Worm (Caenorhabditis elegans): ENCODE measurements around the gene nspe-7.
"Not testable (repeated sequence)": the region's sequence is repeated elsewhere in the genome, so short reads cannot be mapped to it uniquely, and the experiment has no call there.

Gene nspe-7

DNA sequence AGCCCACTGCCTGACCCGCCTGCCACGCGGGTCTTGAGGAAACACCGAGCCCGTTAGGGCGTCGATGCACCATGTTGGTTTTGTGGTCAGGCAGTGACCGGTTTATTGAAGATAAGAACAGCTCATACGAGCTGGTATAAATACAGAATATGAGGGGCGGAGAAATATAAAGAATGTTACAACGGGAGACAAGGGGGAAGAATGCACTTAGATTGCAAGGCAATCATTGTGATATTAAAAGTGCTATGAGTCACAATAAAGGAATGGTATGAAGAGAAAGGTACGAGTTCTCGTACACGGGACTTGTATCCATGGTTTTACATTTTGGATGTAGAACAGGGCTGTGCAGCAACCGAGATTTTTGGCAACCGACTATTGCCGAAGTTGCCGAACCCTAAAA is 2.6 kb upstream of the nspe-7 start, which contains the start of gene Y38E10A.14:
Gene Y38E10A.14 (minus strand): TSS at position 101 of the 400 bp plus-strand sequence.
- not testable (repeated sequence) for TF ChIP-seq pha-2, ceh-31, ztf-16 (tag; optimal IDR thresholded peaks at IDR 0.05)

DNA sequence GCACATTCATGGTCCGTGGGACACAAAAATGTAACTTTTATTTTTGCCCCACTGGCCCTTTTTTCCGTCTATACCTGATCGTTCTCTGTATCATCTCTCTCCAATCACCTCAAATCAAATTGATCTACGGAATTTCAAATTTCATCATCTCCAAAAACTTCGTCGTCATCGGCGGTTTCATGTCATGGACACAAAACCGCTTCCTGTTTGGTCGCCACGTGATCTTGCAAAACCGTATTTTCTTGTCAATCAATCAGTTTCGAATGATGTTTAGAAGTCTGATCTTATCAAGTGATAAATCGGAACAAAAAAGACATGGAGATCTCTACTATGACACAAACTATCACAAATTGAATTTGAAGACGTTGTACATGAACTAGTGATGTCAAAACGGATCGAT is 1.3 kb upstream of the nspe-7 start:
- TF ChIP-seq pros-1 (tag; optimal IDR thresholded peaks at IDR 0.05) (no peak), tbx-2 (tag; optimal IDR thresholded peaks at IDR 0.05) (no peak), nhr-11 (tag; optimal IDR thresholded peaks at IDR 0.05) (no peak), lin-11 (tag; optimal IDR thresholded peaks at IDR 0.05) (no peak), pag-3 (tag; optimal IDR thresholded peaks at IDR 0.05; ENCODE audit: borderline replicate concordance) (no peak)

DNA sequence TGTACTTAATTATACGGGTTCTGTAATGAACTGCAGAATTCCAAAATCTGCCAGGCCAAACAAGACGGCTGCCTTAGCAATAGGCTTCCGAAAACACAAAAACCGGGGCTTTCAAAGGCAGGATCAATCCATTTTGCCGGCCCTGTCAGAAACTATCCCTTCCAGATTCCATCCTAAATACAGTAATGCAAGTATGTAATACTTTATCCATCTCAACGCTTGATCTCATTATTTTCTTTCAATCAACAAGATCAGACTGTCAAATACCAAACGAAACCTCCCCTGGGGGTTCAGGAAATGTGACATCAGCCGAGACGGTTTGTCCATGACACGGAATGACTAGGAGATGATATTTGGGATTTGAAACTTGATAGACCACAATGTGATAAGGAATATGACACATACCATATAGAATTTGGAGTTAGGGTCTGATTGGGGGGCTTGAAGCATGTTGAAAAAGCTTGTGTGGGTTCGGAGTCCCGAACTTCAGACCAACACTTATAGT is 815 bp upstream of the nspe-7 start:
- TF ChIP-seq unc-55 (GFP tag; optimal IDR thresholded peaks at IDR 0.05) (no peak), pqm-1 (tag; optimal IDR thresholded peaks at IDR 0.05) (no peak), ceh-2 (tag; optimal IDR thresholded peaks at IDR 0.05) (no peak), pag-3 (tag; optimal IDR thresholded peaks at IDR 0.05; ENCODE audit: borderline replicate concordance) (no peak), odd-2 (tag; optimal IDR thresholded peaks at IDR 0.05) (no peak), nhr-232 (tag; optimal IDR thresholded peaks at IDR 0.05) (no peak), fax-1 (tag; optimal IDR thresholded peaks at IDR 0.05) (no peak)

DNA sequence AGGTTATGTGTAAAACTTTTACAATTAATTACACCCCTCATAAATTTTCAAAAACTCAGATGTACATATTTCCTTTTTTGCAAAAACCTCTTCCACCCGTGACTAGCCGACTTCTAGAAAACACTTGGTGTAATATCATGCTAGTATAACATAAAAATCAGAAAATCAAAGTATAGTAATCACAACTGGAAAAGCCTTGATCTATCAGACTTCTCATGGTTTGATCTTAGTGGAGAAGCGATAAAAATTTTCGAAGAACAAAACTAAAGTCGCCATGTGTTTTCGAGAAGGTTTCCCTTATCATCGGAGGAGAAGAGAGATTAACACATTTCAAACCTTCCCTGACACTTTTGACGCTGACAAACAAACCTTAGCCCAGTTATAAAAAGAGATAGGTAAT is 1.6 kb downstream of the nspe-7 start, which contains the start of gene nspe-5:
Gene nspe-5 (plus strand): TSS at position 301 of the 400 bp plus-strand sequence.
- TF ChIP-seq dve-1 (tag; optimal IDR thresholded peaks at IDR 0.05) (no peak), ttx-3 (tag; optimal IDR thresholded peaks at IDR 0.05) (no peak), sox-2 (GFP tag; IDR thresholded peaks at IDR 0.05) (no peak), hlh-13 (GFP tag; optimal IDR thresholded peaks at IDR 0.05) (no peak), K09A11.1 (tag; optimal IDR thresholded peaks at IDR 0.05; ENCODE audit: insufficient read depth) (no peak), ceh-19 (GFP tag; optimal IDR thresholded peaks at IDR 0.05) (no peak), pax-1 (tag; optimal IDR thresholded peaks at IDR 0.05) (no peak), K02D7.2 (tag; optimal IDR thresholded peaks at IDR 0.05) (no peak), rnt-1 (tag; optimal IDR thresholded peaks at IDR 0.05) (no peak), nhr-11 (tag; optimal IDR thresholded peaks at IDR 0.05) (no peak), fkh-6 (tag; optimal IDR thresholded peaks at IDR 0.05) (no peak), sox-4 (tag; optimal IDR thresholded peaks at IDR 0.05) (no peak), ceh-34 (tag; optimal IDR thresholded peaks at IDR 0.05) (no peak), ahr-1 (tag; optimal IDR thresholded peaks at IDR 0.05) (no peak), hlh-15 (tag; optimal IDR thresholded peaks at IDR 0.05) (no peak)

DNA sequence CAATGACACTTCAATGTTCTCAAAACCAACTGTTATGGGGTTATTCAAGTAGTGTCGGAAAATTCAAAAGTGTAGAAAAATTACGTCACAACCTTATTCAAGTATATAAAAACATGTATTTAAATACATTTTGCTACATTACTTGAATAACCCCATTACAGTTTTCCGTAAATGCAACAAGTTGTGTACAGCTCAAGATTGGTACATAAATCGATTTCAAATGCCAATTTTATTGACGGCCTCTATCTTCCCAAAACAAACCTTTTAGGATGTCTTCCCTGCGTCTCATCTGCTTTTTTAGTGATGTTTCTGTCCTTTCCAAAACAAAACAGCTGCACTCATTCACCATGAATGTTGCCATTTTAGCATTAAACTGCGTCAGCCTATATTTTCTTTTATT is 2.4 kb downstream of the nspe-7 start, which contains the start of gene Y38E10A.28:
Gene Y38E10A.28 (plus strand): TSS at position 301 of the 400 bp plus-strand sequence.
- TF ChIP-seq ceh-14 (tag; optimal IDR thresholded peaks at IDR 0.05) (no peak), nhr-232 (tag; optimal IDR thresholded peaks at IDR 0.05) (no peak), unc-86 (tag; optimal IDR thresholded peaks at IDR 0.05) (no peak), sdc-2 (tag; optimal IDR thresholded peaks at IDR 0.05) (no peak), ceh-19 (GFP tag; optimal IDR thresholded peaks at IDR 0.05) (no peak), hlh-30 (tag; optimal IDR thresholded peaks at IDR 0.05; ENCODE audit: insufficient read depth) (no peak), che-1 (tag; optimal IDR thresholded peaks at IDR 0.05) (no peak), unc-3 (GFP tag; conservative IDR thresholded peaks at IDR 0.05) (no peak), unc-3 (tag; optimal IDR thresholded peaks at IDR 0.05) (no peak), K02D7.2 (tag; optimal IDR thresholded peaks at IDR 0.05) (no peak), unc-42 (tag; optimal IDR thresholded peaks at IDR 0.05) (no peak), unc-55 (GFP tag; optimal IDR thresholded peaks at IDR 0.05) (no peak), ceh-24 (tag; optimal IDR thresholded peaks at IDR 0.05) (no peak), pag-3 (tag; optimal IDR thresholded peaks at IDR 0.05; ENCODE audit: borderline replicate concordance) (no peak), ceh-9 (tag; optimal IDR thresholded peaks at IDR 0.05) (no peak), eyg-1 (tag; optimal IDR thresholded peaks at IDR 0.05) (no peak), hlh-6 (tag; optimal IDR thresholded peaks at IDR 0.05) (no peak), gmeb-2 (tag; optimal IDR thresholded peaks at IDR 0.05) (no peak), ceh-48 (tag; optimal IDR thresholded peaks at IDR 0.05) (no peak)

All from whole organism, late embryonic.